Fruit fly (Drosophila melanogaster): ENCODE data around the gene Atg1.

Gene Atg1

DNA sequence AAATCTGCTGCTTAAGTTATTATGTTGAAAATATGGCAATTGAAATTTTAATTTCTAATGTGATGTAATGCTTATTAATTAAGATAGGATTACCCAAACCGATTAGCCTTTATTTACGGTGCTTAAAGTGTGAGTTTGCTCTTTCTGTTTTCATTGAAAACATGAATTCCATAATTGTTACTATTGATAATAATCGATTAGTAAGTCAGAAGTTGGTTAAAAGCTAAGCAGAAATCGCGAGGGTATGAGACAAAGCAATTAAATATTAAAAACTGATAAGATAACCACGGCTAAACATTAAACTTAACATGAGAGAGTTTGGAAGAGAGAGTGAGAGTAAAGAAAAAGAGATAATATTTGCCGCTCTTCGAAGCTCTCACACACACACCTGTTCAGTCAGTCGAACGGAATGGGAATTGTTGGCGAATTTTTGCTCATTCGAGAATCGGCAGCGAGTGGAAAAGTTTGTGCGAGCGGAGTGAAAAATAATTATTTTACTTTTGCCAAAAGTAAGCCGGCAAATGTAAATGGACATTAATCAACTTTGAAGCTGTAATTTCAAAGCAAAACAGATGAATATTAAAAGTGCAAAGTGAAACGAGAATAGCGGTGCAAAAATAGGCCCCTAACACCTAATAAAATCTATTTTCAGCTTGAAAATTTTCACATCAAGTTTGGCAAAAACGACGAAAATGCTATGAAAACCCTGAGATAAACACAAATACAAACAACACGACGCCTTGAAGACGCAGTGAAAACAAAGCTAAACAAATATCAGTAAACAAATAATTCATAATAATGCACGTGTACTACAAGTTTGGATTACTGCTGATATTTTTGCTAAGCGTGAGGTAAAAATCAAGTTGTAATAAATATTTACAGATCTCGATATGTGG is 13.9 kb downstream of the Atg1 start:
- TF ChIP-seq nom (GFP tag; optimal IDR thresholded peaks at IDR 0.05) (peak; percentile 28), HmgZ (tag; optimal IDR thresholded peaks at IDR 0.05) (no peak), vnd (GFP tag; IDR thresholded peaks at IDR 0.05; ENCODE audit: partially characterized antibody) (no peak), Meics (GFP tag; optimal IDR thresholded peaks at IDR 0.05) (no peak), CG11696 (GFP tag; IDR thresholded peaks at IDR 0.05) (0 out of 2 replicates have a peak, but pooled peaks have one; percentile 6), CG12942 (GFP tag; optimal IDR thresholded peaks at IDR 0.05) (no peak), run (tag; optimal IDR thresholded peaks at IDR 0.05) (no peak), NC2α (GFP tag; optimal IDR thresholded peaks at IDR 0.05) (no peak), CG10147 (GFP tag; optimal IDR thresholded peaks at IDR 0.05) (no peak), CG3163 (GFP tag; optimal IDR thresholded peaks at IDR 0.05) (peak; percentile 78), CG15601 (tag; optimal IDR thresholded peaks at IDR 0.05) (no peak), peb (GFP tag; IDR thresholded peaks at IDR 0.05) (no peak), CG7556 (GFP tag; optimal IDR thresholded peaks at IDR 0.05) (no peak), CG9797 (GFP tag; optimal IDR thresholded peaks at IDR 0.05) (no peak), mirr (GFP tag; optimal IDR thresholded peaks at IDR 0.05) (peak; percentile 49), exex (tag; optimal IDR thresholded peaks at IDR 0.05) (peak; percentile 95), Dll (GFP tag; IDR thresholded peaks at IDR 0.05; ENCODE audit: partially characterized antibody) (no peak), CG18764 (GFP tag; optimal IDR thresholded peaks at IDR 0.05) (no peak), Pdp1 (GFP tag; optimal IDR thresholded peaks at IDR 0.05) (peak in 1 of 2 experiments; percentile 48), HLHmδ (GFP tag; optimal IDR thresholded peaks at IDR 0.05) (no peak), seq (GFP tag; IDR thresholded peaks at IDR 0.05) (0 out of 2 replicates have a peak, but pooled peaks have one; percentile 31), CG3838 (GFP tag; optimal IDR thresholded peaks at IDR 0.05) (no peak), Med (GFP tag) (peak; percentile 78), lab (GFP tag; optimal IDR thresholded peaks at IDR 0.05) (no peak), CG2199 (GFP tag; IDR thresholded peaks at IDR 0.05) (no peak), CG10431 (GFP tag; optimal IDR thresholded peaks at IDR 0.05) (no peak), Trl (optimal IDR thresholded peaks at IDR 0.05) (peak; percentile 68 to 93), Trl (GFP tag; optimal IDR thresholded peaks at IDR 0.05) (no peak)

DNA sequence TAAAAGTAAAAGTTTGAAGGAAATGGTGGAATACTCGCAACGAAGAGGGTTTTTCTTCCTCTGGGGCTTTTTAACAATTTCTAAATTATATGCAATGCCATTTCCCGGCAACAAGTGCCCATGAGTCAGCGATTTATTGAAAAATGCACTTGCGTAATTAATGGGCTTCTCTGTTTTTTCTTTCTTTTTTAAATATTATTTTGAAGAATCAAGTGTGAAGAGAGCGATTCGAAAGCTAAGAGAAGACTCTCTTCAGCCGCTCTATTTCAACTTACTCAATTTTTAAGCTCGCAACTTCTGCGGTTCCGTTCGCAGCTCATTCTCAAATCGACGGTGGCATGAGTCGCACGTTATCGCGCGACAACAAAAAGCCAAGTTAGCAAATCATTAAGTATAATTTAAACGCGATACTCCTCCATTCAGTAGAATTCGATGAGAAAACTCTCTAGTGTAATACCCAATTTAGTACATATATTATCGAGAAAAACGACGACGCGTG is 15.0 kb downstream of the Atg1 start, which contains the start of gene CG42709:
Gene CG42709 (plus strand): TSS at position 318 of the 499 bp plus-strand sequence.
- no peak for TF ChIP-seq C15 (GFP tag; IDR thresholded peaks at IDR 0.05)
- no peak for TF ChIP-seq CG7271 (tag; optimal IDR thresholded peaks at IDR 0.05)
- TF ChIP-seq dmrt99B (tag; optimal IDR thresholded peaks at IDR 0.05), result no peak
- no peak for TF ChIP-seq Nf-YB (GFP tag; optimal IDR thresholded peaks at IDR 0.05)
- no peak for TF ChIP-seq Atf6 (GFP tag; IDR thresholded peaks at IDR 0.05)
- no peak for TF ChIP-seq luna (GFP tag; optimal IDR thresholded peaks at IDR 0.05)
- no peak for TF ChIP-seq CG6765 (GFP tag; optimal IDR thresholded peaks at IDR 0.05)
- TF ChIP-seq BtbVII (GFP tag; optimal IDR thresholded peaks at IDR 0.05), result peak; percentile 24
- no peak for TF ChIP-seq ttk (GFP tag; IDR thresholded peaks at IDR 0.05)
- no peak for TF ChIP-seq eve (GFP tag; optimal IDR thresholded peaks at IDR 0.05)
- TF ChIP-seq so (GFP tag; IDR thresholded peaks at IDR 0.05), result no peak
- no peak for TF ChIP-seq CG3838 (GFP tag; optimal IDR thresholded peaks at IDR 0.05)
- peak; percentile 53 for TF ChIP-seq Blimp-1 (GFP tag; optimal IDR thresholded peaks at IDR 0.05)
- no peak for TF ChIP-seq CG4730 (GFP tag; IDR thresholded peaks at IDR 0.05)
- no peak for TF ChIP-seq dimm (GFP tag; IDR thresholded peaks at IDR 0.05)
- TF ChIP-seq CG11723 (GFP tag; optimal IDR thresholded peaks at IDR 0.05), result no peak
- TF ChIP-seq Hmx (GFP tag; optimal IDR thresholded peaks at IDR 0.05), result no peak
- no peak for TF ChIP-seq Deaf1 (tag; optimal IDR thresholded peaks at IDR 0.05)
- no peak for TF ChIP-seq Atf3 (GFP tag; optimal IDR thresholded peaks at IDR 0.05)
- peak; percentile 24; the same call in 1 of the 2 replicates for TF ChIP-seq Bgb (GFP tag; IDR thresholded peaks at IDR 0.05; ENCODE audit: partially characterized antibody)
- TF ChIP-seq al (GFP tag; IDR thresholded peaks at IDR 0.05), result no peak
- TF ChIP-seq inv (GFP tag; IDR thresholded peaks at IDR 0.05; ENCODE audit: partially characterized antibody), result no peak
- TF ChIP-seq CG14441 (GFP tag; IDR thresholded peaks at IDR 0.05), result 0 out of 2 replicates have a peak, but pooled peaks have one; percentile 14

Data from whole organism, embryonic.